Worm (Caenorhabditis elegans) whole organism, late embryonic: ENCODE results near the gene ZC513.3.

Source experiments
- C38D4.7 ChIP-seq: fragments of 200-800 bp; sonication (Bioruptor generic); optimal IDR thresholded peaks from 2 replicates; lab custom pipeline; 2018; ENCODE audit warnings: mild to moderate bottlenecking, missing genetic modification characterization, moderate library complexity, missing compliant biosample characterization
- K02D7.2 ChIP-seq: sonication (generic microtip); optimal IDR thresholded peaks from 2 replicates; lab custom pipeline; 2017; ENCODE audit warnings: mild to moderate bottlenecking, missing genetic modification characterization, missing compliant biosample characterization
- ahr-1 ChIP-seq: sonication (generic microtip); optimal IDR thresholded peaks from 2 replicates; lab custom pipeline; 2016; ENCODE audit warnings: missing genetic modification characterization, missing compliant biosample characterization
- ceh-18 ChIP-seq: sonication (generic microtip); optimal IDR thresholded peaks from 2 replicates; lab custom pipeline; 2016; ENCODE audit warnings: missing genetic modification characterization, missing compliant biosample characterization
- ceh-22 ChIP-seq: sonication (generic microtip); optimal IDR thresholded peaks from 2 replicates; lab custom pipeline; 2017; ENCODE audit warnings: missing biosample characterization, missing genetic modification characterization
- ceh-24 ChIP-seq: sonication (generic microtip); optimal IDR thresholded peaks from 2 replicates; lab custom pipeline; 2016; ENCODE audit warnings: mild to moderate bottlenecking, missing genetic modification characterization, missing compliant biosample characterization
- ceh-31 ChIP-seq: sonication (generic microtip); optimal IDR thresholded peaks from 2 replicates; lab custom pipeline; 2016; ENCODE audit warnings: missing genetic modification characterization, missing compliant biosample characterization
- ceh-34 ChIP-seq: sonication (generic microtip); optimal IDR thresholded peaks from 2 replicates; lab custom pipeline; 2016; ENCODE audit warnings: mild to moderate bottlenecking, missing genetic modification characterization, missing compliant biosample characterization
- ceh-45 ChIP-seq: fragments of 200-800 bp; sonication (Bioruptor generic); IDR thresholded peaks from 2 replicates; pipeline ENCODE4 v1.3.6; 2022; ENCODE audit warnings: missing genetic modification reagents, missing genetic modification characterization, missing compliant biosample characterization
- ceh-48 ChIP-seq: sonication (generic microtip); optimal IDR thresholded peaks from 2 replicates; lab custom pipeline; 2016; ENCODE audit warnings: missing genetic modification characterization, inconsistent platforms, missing compliant biosample characterization
- elt-2 ChIP-seq: sonication (generic microtip); optimal IDR thresholded peaks from 2 replicates; lab custom pipeline; 2016; ENCODE audit warnings: missing genetic modification reagents, missing genetic modification characterization, missing compliant biosample characterization
- elt-4 ChIP-seq: sonication (generic microtip); optimal IDR thresholded peaks from 2 replicates; lab custom pipeline; 2016; ENCODE audit warnings: missing genetic modification characterization, missing compliant biosample characterization
- ets-4 ChIP-seq: sonication (generic microtip); optimal IDR thresholded peaks from 2 replicates; lab custom pipeline; 2016; ENCODE audit warnings: missing genetic modification characterization, missing compliant biosample characterization
- eyg-1 ChIP-seq: sonication (generic microtip); optimal IDR thresholded peaks from 2 replicates; lab custom pipeline; 2016; ENCODE audit warnings: missing genotype, missing genetic modification characterization, missing compliant biosample characterization
- fax-1 ChIP-seq: sonication (generic microtip); optimal IDR thresholded peaks from 2 replicates; lab custom pipeline; 2016; ENCODE audit warnings: missing genotype, missing genetic modification characterization, missing compliant biosample characterization
- fkh-10 ChIP-seq: fragments of 150-350 bp; optimal IDR thresholded peaks from 2 replicates; lab custom pipeline; 2014; ENCODE audit warnings: missing biosample characterization, missing genetic modification reagents, missing genetic modification characterization
- gmeb-2 ChIP-seq: sonication (generic microtip); optimal IDR thresholded peaks from 2 replicates; lab custom pipeline; 2016; ENCODE audit warnings: missing genetic modification characterization, inconsistent platforms, missing compliant biosample characterization
- hlh-13 ChIP-seq: fragments of 200-800 bp; sonication (Bioruptor generic); optimal IDR thresholded peaks from 2 replicates; lab custom pipeline; 2018; ENCODE audit warnings: mild to moderate bottlenecking, missing genetic modification characterization, missing compliant biosample characterization
- hlh-30 ChIP-seq: sonication (generic microtip); optimal IDR thresholded peaks from 2 replicates; lab custom pipeline; 2017; ENCODE audit warnings: antibody characterized with exemption, missing genetic modification characterization, missing compliant biosample characterization; ENCODE audit not compliant: insufficient read depth
- hlh-8 ChIP-seq: sonication (generic microtip); optimal IDR thresholded peaks from 2 replicates; lab custom pipeline; 2016; ENCODE audit warnings: missing genotype, missing genetic modification characterization, missing compliant biosample characterization
- mec-3 ChIP-seq: sonication (generic microtip); optimal IDR thresholded peaks from 2 replicates; lab custom pipeline; 2016; ENCODE audit warnings: borderline replicate concordance, missing genetic modification characterization, missing compliant biosample characterization
- nfya-1 ChIP-seq: sonication (generic microtip); optimal IDR thresholded peaks from 2 replicates; lab custom pipeline; 2017; ENCODE audit warnings: missing genetic modification characterization, mild to moderate bottlenecking, missing compliant biosample characterization, antibody characterized with exemption, moderate library complexity
- nhr-232 ChIP-seq: sonication (generic microtip); optimal IDR thresholded peaks from 2 replicates; lab custom pipeline; 2016; ENCODE audit warnings: missing genetic modification characterization, missing compliant biosample characterization
- npax-4 ChIP-seq: sonication (generic microtip); optimal IDR thresholded peaks from 2 replicates; lab custom pipeline; 2016; ENCODE audit warnings: missing genetic modification characterization, missing compliant biosample characterization
- pag-3 ChIP-seq: sonication (generic microtip); optimal IDR thresholded peaks from 2 replicates; lab custom pipeline; 2016; ENCODE audit warnings: missing compliant biosample characterization, missing genetic modification characterization, borderline replicate concordance
- ref-2 ChIP-seq: sonication (generic microtip); optimal IDR thresholded peaks from 2 replicates; lab custom pipeline; 2016; ENCODE audit warnings: missing genetic modification characterization, missing compliant biosample characterization
- rnt-1 ChIP-seq: sonication (generic microtip); optimal IDR thresholded peaks from 2 replicates; lab custom pipeline; 2016; ENCODE audit warnings: missing genetic modification characterization, missing compliant biosample characterization
- sdc-2 ChIP-seq: sonication (generic microtip); optimal IDR thresholded peaks from 2 replicates; lab custom pipeline; 2016; ENCODE audit warnings: missing genotype, missing genetic modification characterization, missing compliant biosample characterization
- tbx-2 ChIP-seq: sonication (generic microtip); optimal IDR thresholded peaks from 2 replicates; lab custom pipeline; 2016; ENCODE audit warnings: missing genetic modification characterization, missing compliant biosample characterization
- tbx-7 ChIP-seq: sonication (generic microtip); optimal IDR thresholded peaks from 2 replicates; lab custom pipeline; 2016; ENCODE audit warnings: missing genotype, missing genetic modification characterization, missing compliant biosample characterization
- unc-3 ChIP-seq, 2 experiments: fragments of 200-800 bp in 1 of 2; sonication (Bioruptor generic) in 1 of 2; sonication (generic microtip) in 1 of 2; conservative IDR thresholded peaks in 1 of 2; optimal IDR thresholded peaks in 1 of 2; 2 replicates each; pipeline versions ENCODE4 v1.3.6 to Lab custom; 2016 to 2022; ENCODE audit warnings: missing compliant biosample characterization in 2 of 2, missing genetic modification characterization in 2 of 2, missing genetic modification reagents in 1 of 2
- unc-42 ChIP-seq: sonication (generic microtip); optimal IDR thresholded peaks from 2 replicates; lab custom pipeline; 2016; ENCODE audit warnings: missing genotype, missing genetic modification characterization, missing compliant biosample characterization
- unc-55 ChIP-seq: sonication (generic microtip); optimal IDR thresholded peaks from 2 replicates; lab custom pipeline; 2017; ENCODE audit warnings: missing biosample characterization, missing genetic modification reagents, missing genetic modification characterization
- zip-5 ChIP-seq: sonication (generic microtip); optimal IDR thresholded peaks from 2 replicates; lab custom pipeline; 2016; ENCODE audit warnings: missing genetic modification characterization, missing compliant biosample characterization

Gene ZC513.3

ce11 chrV:8012032-8012431 is 34.8 kb upstream of the ZC513.3 start, which contains the start of gene rpb-9:
Gene rpb-9, minus strand, starts transcription at chrV:8012345.
- TF ChIP-seq hlh-8 (tag; lab: Kevin White, UChicago) (no peak), fax-1 (tag; lab: Kevin White, UChicago) (no peak)

ce11 chrV:8013901-8014388 is 32.9 kb upstream of the ZC513.3 start, which contains the start of gene Y97E10AR.6:
Gene Y97E10AR.6, minus strand, starts transcription at chrV:8013951.
- TF ChIP-seq ceh-24 (tag; lab: Kevin White, UChicago) (no peak), ets-4 (tag; lab: Kevin White, UChicago) (no peak), npax-4 (tag; lab: Kevin White, UChicago) (no peak), hlh-30 (peak; percentile 90), unc-42 (tag; lab: Kevin White, UChicago) (peak; percentile 30), ceh-34 (tag; lab: Kevin White, UChicago) (no peak), ref-2 (tag; lab: Kevin White, UChicago) (no peak), sdc-2 (no peak), nhr-232 (no peak), mec-3 (tag; lab: Kevin White, UChicago) (no peak)

- TF ChIP-seq ahr-1 (tag; lab: Kevin White, UChicago) (no peak), tbx-2 (no peak)
Observed at ce11 chrV:8016928-8017327, 29.9 kb upstream of the ZC513.3 start, which contains the start of gene sptl-2. Gene sptl-2, plus strand, starts transcription at chrV:8017207.

- TF ChIP-seq elt-2 (tag; lab: Kevin White, UChicago) (peak; percentile 97), nhr-232 (no peak), ahr-1 (tag; lab: Kevin White, UChicago) (no peak)
Observed at ce11 chrV:8017924-8018323, 28.9 kb upstream of the ZC513.3 start.

ce11 chrV:8018919-8019318 is 27.9 kb upstream of the ZC513.3 start:
- TF ChIP-seq K02D7.2 (tag; lab: Kevin White, UChicago) (no peak), nfya-1 (tag; lab: Kevin White, UChicago) (no peak), elt-2 (tag; lab: Kevin White, UChicago) (no peak), pag-3 (tag; lab: Kevin White, UChicago) (no peak), ets-4 (tag; lab: Kevin White, UChicago) (no peak), gmeb-2 (tag; lab: Kevin White, UChicago) (no peak), ceh-45 (no peak), fkh-10 (GFP tag; lab: Kevin White, UChicago) (no peak), ceh-48 (tag; lab: Kevin White, UChicago) (no peak), hlh-13 (no peak), unc-55 (no peak), eyg-1 (tag; lab: Kevin White, UChicago) (no peak), ceh-22 (no peak), ceh-31 (tag; lab: Kevin White, UChicago) (no peak), tbx-2 (no peak)

- no peak for TF ChIP-seq tbx-7 (tag; lab: Kevin White, UChicago)
- TF ChIP-seq hlh-30, result peak; percentile 18
Observed at ce11 chrV:8019783-8020182, 27.0 kb upstream of the ZC513.3 start.

ce11 chrV:8022040-8022439 is 24.8 kb upstream of the ZC513.3 start, which contains the start of gene ech-3:
Gene ech-3, plus strand, starts transcription at chrV:8022217.
- TF ChIP-seq zip-5 (no peak), unc-55 (no peak), C38D4.7 (GFP tag; lab: Kevin White, UChicago) (no peak), K02D7.2 (tag; lab: Kevin White, UChicago) (no peak), ceh-22 (no peak), elt-4 (tag; lab: Kevin White, UChicago) (no peak), rnt-1 (tag; lab: Kevin White, UChicago) (no peak), tbx-2 (no peak), ceh-18 (tag; lab: Kevin White, UChicago) (no peak), ahr-1 (tag; lab: Kevin White, UChicago) (no peak), ceh-34 (tag; lab: Kevin White, UChicago) (no peak), sdc-2 (no peak), unc-3 (GFP tag; conservative IDR thresholded peaks at IDR 0.05; lab: Robert Waterston, UW) (no peak), unc-3 (tag; optimal IDR thresholded peaks at IDR 0.05; lab: Kevin White, UChicago) (no peak), fkh-10 (GFP tag; lab: Kevin White, UChicago) (no peak)
- TF ChIP-seq, all 69 proteins: peak for 0
